Worm (Caenorhabditis elegans): ENCODE data around the gene fndc-1.

The fndc-1 gene

DNA sequence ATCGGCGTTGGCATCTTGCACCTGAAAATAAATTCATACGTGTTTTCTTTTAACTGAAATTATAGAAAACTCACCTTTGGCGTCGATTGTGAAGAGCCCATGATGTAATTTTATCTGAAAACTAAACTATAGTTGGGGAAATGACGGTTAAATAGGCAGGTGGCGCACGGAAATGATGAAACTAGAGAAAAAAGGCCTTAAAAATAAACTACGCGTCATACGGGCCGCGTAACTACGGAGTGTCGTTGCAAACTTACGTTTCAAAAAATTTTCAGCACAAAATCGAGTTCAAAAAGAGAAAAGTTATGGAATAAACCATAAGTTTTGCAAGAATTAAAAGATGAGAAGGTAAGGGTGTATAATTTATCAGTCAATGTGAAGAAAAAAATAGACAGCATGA, 851 bp downstream of the fndc-1 start, which contains the start of gene cchl-1:
Gene cchl-1 (minus strand): TSS at position 114 of the 400 bp plus-strand sequence.
- TF ChIP-seq mes-4 (tag; optimal IDR thresholded peaks at IDR 0.05) (no peak), nhr-80 (tag; optimal IDR thresholded peaks at IDR 0.05) (peak; percentile 17), lin-26 (GFP tag; IDR thresholded peaks at IDR 0.05) (no peak), K12H6.12 (tag; optimal IDR thresholded peaks at IDR 0.05) (no peak), dox-1 (GFP tag; IDR thresholded peaks at IDR 0.05) (no peak), attf-5 (GFP tag; optimal IDR thresholded peaks at IDR 0.05) (peak; percentile 6), lsl-1 (GFP tag; optimal IDR thresholded peaks at IDR 0.05) (no peak), ceh-40 (GFP tag; IDR thresholded peaks at IDR 0.05) (no peak), snpc-4 (GFP tag; optimal IDR thresholded peaks at IDR 0.05) (no peak), snpc-4 (tag; optimal IDR thresholded peaks at IDR 0.05) (peak in 1 of 4 experiments; percentile 19), Y56A3A.18 (GFP tag; IDR thresholded peaks at IDR 0.05) (no peak), lir-1 (GFP tag; conservative IDR thresholded peaks at IDR 0.05) (no peak), T26A5.8 (tag; optimal IDR thresholded peaks at IDR 0.05) (no peak), ceh-27 (GFP tag; optimal IDR thresholded peaks at IDR 0.05) (no peak), ztf-22 (GFP tag; optimal IDR thresholded peaks at IDR 0.05) (no peak), unc-62 (GFP tag; optimal IDR thresholded peaks at IDR 0.05) (no peak), attf-3 (GFP tag; conservative IDR thresholded peaks at IDR 0.05) (peak; percentile 84), let-607 (tag; optimal IDR thresholded peaks at IDR 0.05) (no peak), F23B12.7 (tag; optimal IDR thresholded peaks at IDR 0.05; ENCODE audit: insufficient read depth) (peak; percentile 62), lag-1 (GFP tag; IDR thresholded peaks at IDR 0.05) (no peak), egl-44 (GFP tag; IDR thresholded peaks at IDR 0.05) (no peak), snpc-1.1 (tag; optimal IDR thresholded peaks at IDR 0.05; ENCODE audit: insufficient read depth) (no peak), C17E4.6 (GFP tag; IDR thresholded peaks at IDR 0.05) (0 out of 2 replicates have a peak, but pooled peaks have one; percentile 5), tbp1 (GFP tag; optimal IDR thresholded peaks at IDR 0.05) (peak; percentile 15), lin-54 (GFP tag; optimal IDR thresholded peaks at IDR 0.05) (no peak), ceh-91 (GFP tag; IDR thresholded peaks at IDR 0.05) (no peak), sptf-2 (GFP tag; optimal IDR thresholded peaks at IDR 0.05) (no peak), aptf-2 (GFP tag; conservative IDR thresholded peaks at IDR 0.05) (no peak), snpc-1.3 (tag; optimal IDR thresholded peaks at IDR 0.05; ENCODE audit: insufficient read depth) (no peak), rpc-1 (optimal IDR thresholded peaks at IDR 0.05) (no peak), rpc-1 (tag; optimal IDR thresholded peaks at IDR 0.05) (no peak), zfh-2 (GFP tag; conservative IDR thresholded peaks at IDR 0.05) (no peak), mel-28 (tag; optimal IDR thresholded peaks at IDR 0.05; ENCODE audit: borderline replicate concordance) (no peak), snpc-3.4 (tag; optimal IDR thresholded peaks at IDR 0.05) (peak; percentile 37), nhr-120 (GFP tag; IDR thresholded peaks at IDR 0.05) (no peak), pbrm-1 (GFP tag; IDR thresholded peaks at IDR 0.05) (no peak), hsf-1 (GFP tag; IDR thresholded peaks at IDR 0.05) (no peak), cebp-1 (GFP tag; IDR thresholded peaks at IDR 0.05) (no peak), cebp-1 (tag; optimal IDR thresholded peaks at IDR 0.05) (peak; percentile 65), sea-2 (GFP tag; IDR thresholded peaks at IDR 0.05) (no peak), hmg-1.2 (GFP tag; IDR thresholded peaks at IDR 0.05) (no peak), cebp-2 (GFP tag; IDR thresholded peaks at IDR 0.05) (no peak), him-1 (tag; optimal IDR thresholded peaks at IDR 0.05) (no peak), nhr-90 (tag; optimal IDR thresholded peaks at IDR 0.05) (no peak), hlh-12 (tag; optimal IDR thresholded peaks at IDR 0.05) (no peak), nhr-27 (tag; optimal IDR thresholded peaks at IDR 0.05) (no peak), egrh-3 (GFP tag; IDR thresholded peaks at IDR 0.05) (0 out of 2 replicates have a peak, but pooled peaks have one; percentile 5)
